Fruit fly (Drosophila melanogaster): ENCODE data around the gene CG31776.

The CG31776 gene

DNA sequence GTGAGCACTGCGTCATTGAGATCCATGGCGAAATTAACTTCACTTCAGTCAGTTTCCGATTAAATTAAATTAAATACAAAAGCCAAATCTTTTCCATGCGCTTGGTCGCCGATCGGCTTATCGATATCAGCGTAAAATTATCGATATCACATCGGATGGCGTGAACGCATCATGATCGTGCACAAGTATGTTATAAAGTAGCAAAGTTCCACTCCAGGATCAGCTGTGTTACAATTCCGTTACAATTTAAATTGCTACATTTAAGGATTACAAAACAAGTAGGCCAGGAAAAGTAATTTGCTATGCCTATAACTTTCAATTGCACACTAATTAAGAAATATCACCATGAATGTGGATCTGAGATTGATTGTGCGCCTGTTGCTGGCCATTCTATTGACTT lies at the start of gene CG31776, which contains the start of gene Pif1:
Gene CG31776, plus strand, starts transcription at position 314 of the 400 bp plus-strand sequence.
Gene Pif1, minus strand, starts transcription at position 136 of the 400 bp plus-strand sequence.
- TF ChIP-seq noc (tag; optimal IDR thresholded peaks at IDR 0.05) = no peak

DNA sequence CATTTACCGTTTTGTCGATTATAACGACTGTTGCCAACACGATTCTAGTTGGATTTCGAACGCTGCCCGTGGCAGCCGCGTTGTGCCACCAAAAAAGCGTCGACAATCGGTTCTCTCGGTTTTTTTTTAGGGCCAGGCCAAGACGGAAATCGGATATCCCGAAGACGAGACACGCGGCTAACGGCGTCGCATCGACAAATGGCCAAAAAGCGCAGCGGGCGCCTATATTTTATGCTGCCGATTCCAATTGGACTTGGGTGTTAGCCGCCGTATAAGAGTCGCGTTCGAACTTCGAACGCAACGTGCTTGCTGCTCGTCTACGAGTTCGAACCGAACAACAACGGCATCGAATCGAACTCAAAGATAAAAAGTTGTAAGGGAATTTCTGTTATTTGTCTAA lies 47.2 kb upstream of the CG31776 start:
- TF ChIP-seq noc (tag; optimal IDR thresholded peaks at IDR 0.05) = no peak

DNA sequence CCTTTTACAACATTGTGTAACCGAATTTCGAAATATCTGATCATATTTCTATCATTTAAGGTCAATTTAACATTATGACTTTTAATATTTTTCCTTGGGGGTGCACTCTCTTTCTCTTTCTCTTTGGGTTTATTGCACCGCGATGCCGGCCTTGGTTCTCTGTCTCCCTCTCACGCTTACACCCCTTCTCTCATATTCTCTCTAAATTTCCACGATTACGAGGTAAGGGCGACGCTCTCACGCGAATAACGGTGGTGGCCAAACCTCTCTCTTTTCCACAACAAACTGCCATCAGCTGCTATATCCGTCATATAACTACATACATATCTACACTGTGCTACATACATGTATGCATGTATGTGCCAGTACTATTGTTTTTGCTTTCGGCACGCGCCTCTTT lies 44.0 kb upstream of the CG31776 start:
- TF ChIP-seq noc (tag; optimal IDR thresholded peaks at IDR 0.05) = no peak

DNA sequence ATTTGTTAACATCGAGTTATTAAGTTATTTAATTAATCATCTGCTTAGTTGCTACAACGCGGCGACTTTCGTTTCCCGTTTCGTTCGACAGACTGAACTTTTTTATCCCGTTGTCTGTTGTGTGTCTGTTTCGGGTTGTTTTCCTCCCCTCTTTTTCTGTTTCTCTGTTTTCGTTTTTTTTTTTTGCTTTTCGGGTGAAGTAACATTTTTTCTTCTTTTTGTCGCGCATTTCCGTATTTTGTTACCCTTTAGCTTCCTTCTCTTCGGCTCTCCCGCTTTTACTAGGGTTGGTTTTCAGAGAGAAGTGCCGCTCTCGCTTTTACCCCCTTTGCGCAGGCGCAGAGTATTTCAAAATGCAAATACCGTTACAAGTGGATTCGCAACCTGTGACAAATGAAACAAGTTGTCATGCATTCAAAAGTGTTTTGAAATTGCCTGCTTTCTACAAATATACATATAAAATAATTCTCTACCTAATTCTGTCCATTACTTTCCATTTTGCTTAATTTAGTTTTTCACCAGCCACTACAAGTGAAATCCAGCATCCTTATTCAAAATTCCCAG lies 43.2 kb upstream of the CG31776 start, which contains the start of gene Pgant2:
Gene Pgant2, minus strand, starts transcription at position 51 of the 564 bp plus-strand sequence.
- no peak for TF ChIP-seq noc (tag; optimal IDR thresholded peaks at IDR 0.05)

DNA sequence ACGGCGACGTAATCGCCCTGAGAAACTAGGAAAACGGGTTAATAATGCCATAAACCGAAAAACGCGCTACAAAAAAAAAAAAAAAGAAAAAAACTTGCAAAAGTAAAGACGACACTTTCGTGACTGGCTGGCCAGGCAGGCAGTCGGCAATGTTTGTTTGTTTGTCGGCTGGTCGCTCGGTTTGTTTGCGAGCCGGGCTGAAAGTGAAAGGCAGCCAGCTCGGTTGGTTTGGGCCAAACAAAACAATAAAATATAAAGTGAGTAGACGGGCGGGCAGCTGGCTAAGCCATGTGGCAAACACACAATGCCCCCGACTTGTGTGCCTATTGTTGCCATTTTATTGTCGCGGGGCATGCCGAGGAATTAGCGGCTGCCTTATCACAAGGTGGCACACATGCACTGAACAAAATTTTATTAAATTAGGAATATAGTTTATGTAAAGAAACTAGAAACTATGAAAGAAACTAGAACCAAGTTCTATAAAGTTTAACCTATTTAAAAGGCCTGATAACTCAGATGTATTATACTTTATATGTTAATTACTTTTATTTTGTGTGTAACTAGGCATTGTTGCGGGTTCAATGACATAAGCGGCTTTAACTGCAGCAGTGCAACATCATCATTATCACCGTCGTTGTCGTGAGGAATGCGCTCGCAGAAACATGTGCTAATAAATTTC lies 41.4 kb upstream of the CG31776 start:
- TF ChIP-seq noc (tag; optimal IDR thresholded peaks at IDR 0.05) = no peak

DNA sequence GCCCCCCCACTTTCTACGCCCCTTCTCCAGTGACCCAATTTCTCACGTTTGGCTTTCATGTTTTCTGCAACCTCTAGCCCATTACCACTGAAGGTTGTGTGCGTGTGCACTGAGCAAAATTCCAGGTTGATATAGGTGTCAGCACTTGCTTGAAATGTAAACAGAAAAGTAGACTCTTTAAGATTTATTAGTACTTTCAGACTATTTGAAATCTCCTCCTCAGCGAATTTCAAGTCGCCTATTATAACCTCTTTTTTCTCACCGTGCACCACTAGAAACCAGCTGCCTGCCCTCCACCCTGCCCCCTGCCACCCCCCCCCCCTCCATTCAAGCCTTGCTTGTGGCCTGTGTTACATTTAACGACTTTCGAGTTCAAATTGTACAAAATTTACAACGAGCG lies 34.9 kb upstream of the CG31776 start:
- no peak for TF ChIP-seq noc (tag; optimal IDR thresholded peaks at IDR 0.05)

DNA sequence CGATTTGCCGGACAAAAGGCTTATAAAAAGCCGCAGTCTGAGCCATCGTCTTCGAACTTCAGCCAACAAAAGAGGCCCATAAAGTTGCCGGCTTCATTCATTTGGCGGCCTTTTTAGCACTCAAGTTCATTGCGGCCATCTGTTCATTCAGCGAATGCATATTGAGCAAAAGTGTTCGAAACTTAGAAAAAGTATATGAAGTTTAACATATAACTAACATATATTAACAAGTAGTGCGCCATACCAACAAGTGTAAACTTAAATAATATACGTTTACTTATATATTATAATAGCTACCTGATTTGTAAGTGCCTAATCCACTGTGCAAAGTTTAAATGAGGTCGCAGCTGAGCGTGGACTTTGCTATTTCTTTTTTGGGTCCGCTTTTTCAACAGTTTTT lies 33.6 kb upstream of the CG31776 start:
- TF ChIP-seq noc (tag; optimal IDR thresholded peaks at IDR 0.05) = no peak

DNA sequence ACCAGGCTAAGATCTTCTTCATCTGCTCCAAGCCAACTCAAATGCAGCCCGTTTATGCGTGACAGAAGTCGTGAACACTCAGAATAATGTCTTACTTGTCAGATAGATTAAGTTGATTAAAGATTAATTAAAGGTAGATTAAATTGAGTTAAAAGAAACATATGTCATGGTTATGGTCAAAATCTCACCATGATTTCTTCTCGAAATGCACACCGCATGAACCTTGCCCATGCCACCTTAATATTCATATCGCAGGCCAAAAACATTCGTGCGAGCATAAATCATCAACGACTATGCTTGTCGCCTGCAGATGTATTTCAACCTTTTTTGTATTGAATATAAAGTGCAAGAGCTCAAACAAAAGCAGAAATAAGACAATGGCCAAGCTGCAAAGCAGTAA lies 32.9 kb upstream of the CG31776 start:
- TF ChIP-seq noc (tag; optimal IDR thresholded peaks at IDR 0.05) = no peak

DNA sequence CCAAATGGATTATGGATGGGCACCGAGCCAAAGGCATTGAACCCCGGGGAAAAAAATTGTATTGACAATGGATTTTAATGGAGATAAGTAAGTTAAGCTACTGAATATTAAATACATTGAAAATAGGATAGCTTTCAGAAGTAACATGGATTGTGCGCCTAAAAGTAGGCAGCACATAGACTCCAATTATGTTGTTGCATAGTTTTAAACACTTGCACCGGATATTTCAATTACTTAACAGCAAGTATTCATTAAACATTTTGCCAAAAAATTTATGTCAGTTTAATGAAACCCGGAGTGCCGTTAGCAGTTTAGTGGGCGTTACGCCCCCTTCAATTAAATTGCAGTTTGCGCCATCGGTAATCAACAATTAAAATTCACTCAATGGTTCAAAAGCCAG lies 31.9 kb upstream of the CG31776 start:
- TF ChIP-seq noc (tag; optimal IDR thresholded peaks at IDR 0.05) = no peak

DNA sequence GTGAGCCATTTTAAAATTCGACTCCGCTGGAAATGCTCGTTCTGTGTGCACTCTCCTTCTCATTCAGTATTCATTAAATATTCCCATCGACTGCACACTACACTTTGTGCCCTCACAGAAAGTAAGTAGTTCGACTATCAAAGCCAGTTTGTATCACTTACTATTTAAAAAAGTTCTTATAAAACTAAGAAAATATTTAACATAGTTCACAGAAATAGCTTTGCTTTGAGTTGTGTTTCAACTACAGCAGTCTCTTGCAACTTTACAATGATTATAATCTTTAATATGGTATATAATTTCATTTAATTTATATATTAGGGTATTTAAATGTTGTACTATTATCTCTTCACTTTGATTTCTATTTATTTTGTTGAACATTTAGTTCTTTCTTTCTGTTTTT lies 30.5 kb upstream of the CG31776 start:
- no peak for TF ChIP-seq noc (tag; optimal IDR thresholded peaks at IDR 0.05)

DNA sequence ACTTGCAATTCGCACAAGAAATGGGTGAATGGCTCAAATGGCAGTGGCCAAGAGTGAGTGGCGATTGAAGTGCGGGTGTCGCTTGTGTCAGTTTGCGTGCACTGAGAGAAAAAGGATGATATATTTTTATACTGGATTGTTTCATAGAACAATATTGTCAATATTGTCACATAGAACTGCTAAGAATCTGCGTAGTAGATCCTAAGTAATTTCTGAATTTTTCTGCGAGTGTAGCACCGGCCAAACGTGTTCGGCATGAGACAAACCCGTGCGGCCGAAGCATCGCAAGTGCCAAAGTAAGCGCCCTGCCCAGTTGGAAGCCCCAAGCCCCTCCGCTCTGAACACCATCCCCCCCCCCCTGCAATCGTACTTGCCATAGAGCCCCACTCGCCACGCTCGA lies 29.7 kb upstream of the CG31776 start:
- no peak for TF ChIP-seq noc (tag; optimal IDR thresholded peaks at IDR 0.05)

DNA sequence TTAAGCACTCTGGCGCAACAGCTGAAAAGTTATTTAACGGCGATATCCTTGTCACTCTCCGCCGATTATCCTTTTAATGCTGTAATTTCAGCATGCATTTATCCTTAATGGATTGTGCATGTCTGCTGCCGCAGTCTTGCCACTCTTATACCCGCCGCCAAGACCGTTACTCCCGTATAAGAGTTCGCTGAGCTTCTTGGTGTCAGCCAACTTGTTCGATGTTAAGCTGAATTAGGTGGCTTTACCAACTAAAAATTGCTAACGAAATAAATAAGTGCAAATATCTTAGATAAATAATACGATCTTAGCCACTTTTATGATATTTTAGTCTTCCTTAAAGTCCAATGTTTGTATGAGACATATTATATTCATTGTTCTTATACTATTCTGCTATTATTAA lies 28.8 kb upstream of the CG31776 start:
- no peak for TF ChIP-seq noc (tag; optimal IDR thresholded peaks at IDR 0.05)

DNA sequence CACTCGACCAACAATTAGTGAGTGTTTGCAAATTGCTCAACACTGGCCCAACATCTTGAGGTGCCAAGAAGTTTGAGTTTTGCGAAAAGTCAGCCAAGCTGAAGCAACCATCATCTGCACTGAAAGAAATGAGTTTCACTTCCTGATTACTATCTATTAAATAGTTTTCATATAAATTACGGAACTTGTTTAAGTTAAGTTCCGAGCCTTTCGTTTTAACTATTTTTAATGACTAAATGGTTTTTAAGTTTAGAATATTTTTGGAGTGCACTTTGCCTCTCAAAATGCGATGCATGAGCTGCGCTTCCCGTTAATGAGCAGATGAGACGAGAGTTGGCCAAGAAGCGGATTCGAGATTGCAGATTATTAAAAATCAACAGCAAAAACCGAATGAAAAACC lies 28.3 kb upstream of the CG31776 start:
- no peak for TF ChIP-seq noc (tag; optimal IDR thresholded peaks at IDR 0.05)

DNA sequence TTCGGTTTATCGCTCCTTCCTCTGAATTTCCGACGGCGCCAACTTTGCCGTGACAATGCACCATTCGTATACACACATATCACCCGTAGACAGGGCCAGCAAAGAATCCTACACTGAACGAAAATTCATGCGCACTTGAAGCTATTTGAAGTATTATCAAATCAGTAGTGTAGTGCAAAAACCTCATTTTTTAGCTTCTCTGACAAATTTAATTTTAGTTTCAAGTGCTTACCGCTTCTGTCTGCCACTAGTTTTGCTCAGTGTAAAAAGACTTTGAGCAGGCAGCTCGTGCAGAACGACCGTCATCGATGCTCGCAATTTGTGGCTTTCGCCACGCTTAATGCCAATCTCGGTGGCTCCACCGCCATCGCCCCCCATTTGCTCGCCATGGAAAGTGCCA lies 25.2 kb upstream of the CG31776 start:
- TF ChIP-seq noc (tag; optimal IDR thresholded peaks at IDR 0.05) = no peak

DNA sequence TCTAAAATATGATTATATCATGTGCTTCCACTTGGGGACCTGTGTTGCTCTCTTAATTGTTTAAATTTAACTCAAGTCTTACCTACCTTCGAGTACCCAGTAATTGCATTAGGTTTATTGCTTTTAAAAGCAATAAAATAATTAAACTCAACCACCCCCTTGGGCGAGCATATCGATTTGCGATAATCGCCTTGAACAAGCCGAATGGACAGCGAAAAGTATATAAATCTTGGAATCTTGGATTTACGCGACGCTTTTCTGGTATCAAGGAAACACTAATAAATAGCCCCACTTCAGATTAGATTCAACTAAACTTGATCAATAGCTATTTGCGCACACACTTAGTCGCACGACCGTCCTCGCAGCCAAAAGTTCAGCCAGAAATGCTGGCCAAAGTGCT lies 24.3 kb upstream of the CG31776 start, which contains the start of gene CG2772:
Gene CG2772, plus strand, starts transcription at position 338 of the 400 bp plus-strand sequence.
- peak; percentile 53 for TF ChIP-seq noc (tag; optimal IDR thresholded peaks at IDR 0.05)

DNA sequence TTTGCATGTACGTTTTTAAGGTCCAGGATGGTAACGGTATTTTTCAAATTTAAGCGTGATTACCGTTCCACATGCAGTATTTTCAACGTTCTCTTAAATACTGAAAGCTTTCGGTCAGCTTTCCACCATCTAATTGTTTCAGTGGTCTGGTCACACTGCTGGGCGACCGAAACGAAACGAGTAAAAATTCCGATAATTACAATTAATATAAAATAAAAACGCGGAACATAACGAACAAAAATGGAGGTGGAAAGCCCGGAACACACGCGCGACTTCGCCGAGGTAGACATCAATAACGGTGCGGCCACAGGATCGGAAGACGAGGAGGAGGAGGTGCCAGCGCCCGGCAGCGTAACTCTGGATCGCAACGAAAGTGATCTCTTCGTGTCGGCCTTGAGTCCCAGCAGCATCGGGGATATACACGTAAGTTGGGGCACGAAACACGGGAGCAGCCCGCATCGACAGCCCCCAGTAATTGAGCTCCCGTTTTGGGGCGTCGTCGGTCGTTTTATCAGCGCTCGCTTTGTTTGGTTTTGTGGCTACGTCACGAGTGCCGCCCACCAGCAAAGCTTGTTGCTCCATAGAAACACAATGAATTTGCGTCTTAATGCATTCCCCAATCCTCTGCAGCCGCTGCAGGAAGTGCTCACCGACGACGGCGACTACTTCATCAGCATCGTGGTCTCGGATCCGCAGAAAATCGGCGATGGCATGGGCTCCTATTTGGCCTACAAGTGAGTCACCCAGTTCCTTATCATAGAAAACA lies 20.2 kb upstream of the CG31776 start, which contains the start of gene Snx1:
Gene Snx1, plus strand, starts transcription at position 129 of the 766 bp plus-strand sequence.
- no peak for TF ChIP-seq noc (tag; optimal IDR thresholded peaks at IDR 0.05)

DNA sequence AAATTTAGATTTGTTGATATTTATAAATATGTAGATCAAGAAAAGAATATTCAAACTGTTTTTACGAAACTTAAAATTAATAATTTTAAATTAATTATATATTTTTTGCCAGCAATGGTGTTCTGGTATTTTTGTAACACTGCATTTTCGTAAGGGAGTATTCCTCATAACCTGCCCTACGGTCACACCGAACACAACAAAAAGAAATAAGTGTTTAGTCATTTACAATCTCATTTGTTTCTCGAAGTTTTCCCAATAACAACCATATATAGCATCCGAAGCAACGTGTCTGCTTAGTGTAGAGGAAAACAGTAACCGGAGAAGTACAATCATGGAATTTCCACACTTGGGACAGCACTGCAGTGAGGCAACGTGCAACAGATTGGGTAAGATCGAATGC lies 17.7 kb upstream of the CG31776 start, which contains the start of gene CG12795:
Gene CG12795, plus strand, starts transcription at position 181 of the 400 bp plus-strand sequence.
- TF ChIP-seq noc (tag; optimal IDR thresholded peaks at IDR 0.05) = no peak

Measured in whole organism, larva.